Worm (Caenorhabditis elegans) whole organism, young adult: ENCODE measurements around the gene C25G4.2.

Experiments
- B0261.1 ChIP-seq: sonication (generic microtip); optimal IDR thresholded peaks from 2 replicates; lab custom pipeline; 2016; ENCODE audit warnings: mild to moderate bottlenecking, missing genetic modification characterization, moderate library complexity, missing compliant biosample characterization
- B0336.3 ChIP-seq: fragments of 200-800 bp; sonication (Bioruptor generic); IDR thresholded peaks from 2 replicates; pipeline ENCODE4 v1.3.6; 2022; ENCODE audit warnings: missing genetic modification characterization, missing compliant biosample characterization
- C06A6.2 ChIP-seq: fragments of 200-800 bp; sonication (Bioruptor generic); conservative IDR thresholded peaks from 2 replicates; pipeline ENCODE4 v1.3.6; 2022; ENCODE audit warnings: missing genetic modification characterization, missing compliant biosample characterization
- F23B12.7 ChIP-seq: sonication (generic microtip); optimal IDR thresholded peaks from 2 replicates; lab custom pipeline; 2017; ENCODE audit warnings: missing genetic modification characterization, mild to moderate bottlenecking, missing compliant biosample characterization, antibody characterized with exemption, moderate library complexity; ENCODE audit not compliant: insufficient read depth
- F33H1.4 ChIP-seq: fragments of 200-800 bp; sonication (Bioruptor generic); IDR thresholded peaks from 2 replicates; pipeline ENCODE4 v1.3.6; 2022; ENCODE audit warnings: missing genetic modification reagents, missing genetic modification characterization, missing compliant biosample characterization
- F55B11.4 ChIP-seq: sonication (generic microtip); optimal IDR thresholded peaks from 2 replicates; lab custom pipeline; 2016; ENCODE audit warnings: missing compliant biosample characterization, missing genetic modification characterization, borderline replicate concordance; ENCODE audit not compliant: insufficient read depth
- K12H6.12 ChIP-seq: fragments of 200-800 bp; sonication (Bioruptor generic); optimal IDR thresholded peaks from 2 replicates; lab custom pipeline; 2018; ENCODE audit warnings: mild to moderate bottlenecking, missing genetic modification characterization, missing compliant biosample characterization
- Y53F4B.3 ChIP-seq: fragments of 200-800 bp; sonication (Bioruptor generic); IDR thresholded peaks from 2 replicates; pipeline ENCODE4 v1.3.6; 2022; ENCODE audit warnings: missing genetic modification reagents, missing genetic modification characterization, missing compliant biosample characterization
- Y67H2A.10 ChIP-seq: fragments of 200-800 bp; sonication (Bioruptor generic); conservative IDR thresholded peaks from 2 replicates; pipeline ENCODE4 v1.3.6; 2022; ENCODE audit warnings: missing genetic modification reagents, missing genetic modification characterization, missing compliant biosample characterization
- Y95B8A.8 ChIP-seq: fragments of 200-800 bp; sonication (Bioruptor generic); IDR thresholded peaks from 2 replicates; pipeline ENCODE4 v1.3.6; 2022; ENCODE audit warnings: missing genetic modification reagents, missing genetic modification characterization, missing compliant biosample characterization
- akir-1 ChIP-seq: fragments of 200-800 bp; sonication (Bioruptor generic); optimal IDR thresholded peaks from 2 replicates; lab custom pipeline; 2018; ENCODE audit warnings: mild to moderate bottlenecking, missing genetic modification characterization, moderate library complexity, missing compliant biosample characterization
- ama-1 ChIP-seq, 3 experiments: fragments of 150-350 bp in 1 of 3; sonication (generic microtip) in 2 of 3; optimal IDR thresholded peaks; 2 replicates each; lab custom pipeline; 2014 to 2018; ENCODE audit warnings: missing biosample characterization in 2 of 3, missing genetic modification characterization in 2 of 3, missing genetic modification reagents in 2 of 3
- athp-1 ChIP-seq: sonication (generic microtip); optimal IDR thresholded peaks from 2 replicates; lab custom pipeline; 2017; ENCODE audit warnings: mild to moderate bottlenecking, missing genetic modification characterization, missing compliant biosample characterization
- attf-3 ChIP-seq: fragments of 200-800 bp; sonication (Bioruptor generic); conservative IDR thresholded peaks from 2 replicates; pipeline ENCODE4 v1.3.6; 2022; ENCODE audit warnings: missing genetic modification reagents, missing genetic modification characterization, missing compliant biosample characterization
- bed-1 ChIP-seq: fragments of 200-800 bp; sonication (Bioruptor generic); IDR thresholded peaks from 2 replicates; pipeline ENCODE4 v1.3.6; 2022; ENCODE audit warnings: missing genetic modification reagents, missing genetic modification characterization, missing compliant biosample characterization
- ccch-3 ChIP-seq: fragments of 200-800 bp; sonication (Bioruptor generic); optimal IDR thresholded peaks from 2 replicates; lab custom pipeline; 2018; ENCODE audit warnings: mild to moderate bottlenecking, missing genetic modification characterization, missing compliant biosample characterization
- cebp-1 ChIP-seq, 2 experiments: fragments of 200-800 bp in 1 of 2; sonication (Bioruptor generic) in 1 of 2; sonication (generic microtip) in 1 of 2; IDR thresholded peaks in 1 of 2; optimal IDR thresholded peaks in 1 of 2; 2 replicates each; pipeline versions ENCODE4 v1.3.6 to Lab custom; 2017 to 2022; ENCODE audit warnings: missing compliant biosample characterization in 2 of 2, missing genetic modification characterization in 2 of 2, mild to moderate bottlenecking in 1 of 2, missing genetic modification reagents in 1 of 2, moderate library complexity in 1 of 2
- ceh-27 ChIP-seq: fragments of 200-800 bp; sonication (Bioruptor generic); optimal IDR thresholded peaks from 2 replicates; lab custom pipeline; 2018; ENCODE audit warnings: mild to moderate bottlenecking, missing genetic modification characterization, moderate library complexity, missing compliant biosample characterization
- ceh-40 ChIP-seq: fragments of 200-800 bp; sonication (Bioruptor generic); IDR thresholded peaks from 2 replicates; pipeline ENCODE4 v1.3.6; 2022; ENCODE audit warnings: missing genetic modification characterization, missing compliant biosample characterization
- ceh-79 ChIP-seq: sonication (generic microtip); optimal IDR thresholded peaks from 2 replicates; lab custom pipeline; 2017; ENCODE audit warnings: mild to moderate bottlenecking, missing genetic modification characterization, missing compliant biosample characterization
- chd-7 ChIP-seq: sonication (generic microtip); optimal IDR thresholded peaks from 2 replicates; lab custom pipeline; 2016; ENCODE audit warnings: mild to moderate bottlenecking, missing genetic modification characterization, moderate library complexity, missing compliant biosample characterization
- die-1 ChIP-seq: sonication (generic microtip); optimal IDR thresholded peaks from 2 replicates; lab custom pipeline; 2016; ENCODE audit warnings: missing genotype, mild to moderate bottlenecking, missing genetic modification characterization, missing compliant biosample characterization
- dox-1 ChIP-seq: fragments of 200-800 bp; sonication (Bioruptor generic); IDR thresholded peaks from 2 replicates; pipeline ENCODE4 v1.3.6; 2022; ENCODE audit warnings: missing genetic modification reagents, missing genetic modification characterization, missing compliant biosample characterization
- dpff-1 ChIP-seq: sonication (generic microtip); optimal IDR thresholded peaks from 2 replicates; lab custom pipeline; 2017; ENCODE audit warnings: mild to moderate bottlenecking, missing genetic modification characterization, missing compliant biosample characterization
- dpl-1 ChIP-seq: fragments of 150-350 bp; optimal IDR thresholded peaks from 2 replicates; lab custom pipeline; 2014; ENCODE audit warnings: missing biosample characterization, missing genetic modification reagents, missing genetic modification characterization
- fkh-3 ChIP-seq: sonication (generic microtip); optimal IDR thresholded peaks from 2 replicates; lab custom pipeline; 2016; ENCODE audit warnings: mild to moderate bottlenecking, missing genetic modification characterization, missing compliant biosample characterization
- hlh-12 ChIP-seq: sonication (generic microtip); optimal IDR thresholded peaks from 2 replicates; lab custom pipeline; 2016; ENCODE audit warnings: missing genetic modification characterization, missing compliant biosample characterization
- hmg-1.2 ChIP-seq: fragments of 200-800 bp; sonication (Bioruptor generic); IDR thresholded peaks from 2 replicates; pipeline ENCODE4 v1.3.6; 2022; ENCODE audit warnings: missing genetic modification reagents, missing genetic modification characterization, missing compliant biosample characterization
- hmg-20 ChIP-seq: fragments of 200-800 bp; sonication (Bioruptor generic); IDR thresholded peaks from 2 replicates; pipeline ENCODE4 v1.3.6; 2022; ENCODE audit warnings: missing genetic modification reagents, missing genetic modification characterization, missing compliant biosample characterization
- lag-1 ChIP-seq: fragments of 200-800 bp; sonication (Bioruptor generic); IDR thresholded peaks from 2 replicates; pipeline ENCODE4 v1.3.6; 2022; ENCODE audit warnings: missing genetic modification reagents, missing genetic modification characterization, missing compliant biosample characterization
- let-526 ChIP-seq: fragments of 200-800 bp; sonication (Bioruptor generic); IDR thresholded peaks from 2 replicates; pipeline ENCODE4 v1.3.6; 2022; ENCODE audit warnings: missing genetic modification reagents, missing genetic modification characterization, missing compliant biosample characterization
- let-607 ChIP-seq, 2 experiments: fragments of 200-800 bp in 1 of 2; sonication (Bioruptor generic) in 1 of 2; sonication (generic microtip) in 1 of 2; optimal IDR thresholded peaks; 2 replicates each; lab custom pipeline; 2016 to 2018; ENCODE audit warnings: mild to moderate bottlenecking in 2 of 2, missing compliant biosample characterization in 2 of 2, missing genetic modification characterization in 2 of 2, moderate library complexity in 2 of 2, missing genotype in 1 of 2
- madf-6 ChIP-seq: fragments of 200-800 bp; sonication (Bioruptor generic); IDR thresholded peaks from 2 replicates; pipeline ENCODE4 v1.3.6; 2022; ENCODE audit warnings: missing genetic modification reagents, missing genetic modification characterization, missing compliant biosample characterization
- madf-8 ChIP-seq: fragments of 200-800 bp; sonication (Bioruptor generic); conservative IDR thresholded peaks from 2 replicates; pipeline ENCODE4 v1.3.6; 2022; ENCODE audit warnings: missing genetic modification reagents, missing genetic modification characterization, missing compliant biosample characterization
- mxl-1 ChIP-seq: sonication (generic microtip); optimal IDR thresholded peaks from 2 replicates; lab custom pipeline; 2016; ENCODE audit warnings: missing genetic modification characterization, missing compliant biosample characterization
- nhr-179 ChIP-seq: sonication (generic microtip); optimal IDR thresholded peaks from 2 replicates; lab custom pipeline; 2016; ENCODE audit warnings: mild to moderate bottlenecking, missing genetic modification characterization, missing compliant biosample characterization
- nhr-80 ChIP-seq: sonication (generic microtip); optimal IDR thresholded peaks from 2 replicates; lab custom pipeline; 2016; ENCODE audit warnings: missing genetic modification characterization, missing compliant biosample characterization
- rec-8 ChIP-seq, 2 experiments: sonication (generic microtip); optimal IDR thresholded peaks; 2 replicates each; lab custom pipeline; 2016; ENCODE audit warnings: mild to moderate bottlenecking in 2 of 2, missing genetic modification characterization in 2 of 2, missing genetic modification reagents in 2 of 2, missing genotype in 2 of 2, missing biosample characterization in 1 of 2, missing compliant biosample characterization in 1 of 2, moderate library complexity in 1 of 2
- snpc-3.4 ChIP-seq: sonication (generic microtip); optimal IDR thresholded peaks from 2 replicates; lab custom pipeline; 2017; ENCODE audit warnings: missing genetic modification characterization, mild to moderate bottlenecking, missing compliant biosample characterization, antibody characterized with exemption, moderate library complexity, missing genotype, missing genetic modification reagents
- somi-1 ChIP-seq: fragments of 200-800 bp; sonication (Bioruptor generic); optimal IDR thresholded peaks from 2 replicates; lab custom pipeline; 2018; ENCODE audit warnings: mild to moderate bottlenecking, missing genetic modification characterization, missing compliant biosample characterization
- tbp1 ChIP-seq: fragments of 200-800 bp; sonication (Bioruptor generic); optimal IDR thresholded peaks from 2 replicates; lab custom pipeline; 2018; ENCODE audit warnings: mild to moderate bottlenecking, missing genetic modification characterization, missing compliant biosample characterization
- tbx-9 ChIP-seq: sonication (generic microtip); optimal IDR thresholded peaks from 2 replicates; lab custom pipeline; 2016; ENCODE audit warnings: borderline replicate concordance, missing genetic modification characterization, inconsistent platforms, missing compliant biosample characterization
- unc-130 ChIP-seq: sonication (generic microtip); optimal IDR thresholded peaks from 2 replicates; lab custom pipeline; 2016; ENCODE audit warnings: missing genetic modification reagents, missing genetic modification characterization, missing compliant biosample characterization
- unc-62 ChIP-seq: fragments of 150-350 bp; optimal IDR thresholded peaks from 2 replicates; lab custom pipeline; 2014; ENCODE audit warnings: missing biosample characterization, missing genetic modification reagents, missing genetic modification characterization
- xnd-1 ChIP-seq: sonication (generic microtip); optimal IDR thresholded peaks from 2 replicates; lab custom pipeline; 2016; ENCODE audit warnings: missing genotype, missing genetic modification reagents, missing genetic modification characterization, missing compliant biosample characterization
- ztf-3 ChIP-seq: fragments of 200-800 bp; sonication (Bioruptor generic); optimal IDR thresholded peaks from 2 replicates; lab custom pipeline; 2018; ENCODE audit warnings: mild to moderate bottlenecking, missing genetic modification characterization, missing compliant biosample characterization

Gene C25G4.2

DNA sequence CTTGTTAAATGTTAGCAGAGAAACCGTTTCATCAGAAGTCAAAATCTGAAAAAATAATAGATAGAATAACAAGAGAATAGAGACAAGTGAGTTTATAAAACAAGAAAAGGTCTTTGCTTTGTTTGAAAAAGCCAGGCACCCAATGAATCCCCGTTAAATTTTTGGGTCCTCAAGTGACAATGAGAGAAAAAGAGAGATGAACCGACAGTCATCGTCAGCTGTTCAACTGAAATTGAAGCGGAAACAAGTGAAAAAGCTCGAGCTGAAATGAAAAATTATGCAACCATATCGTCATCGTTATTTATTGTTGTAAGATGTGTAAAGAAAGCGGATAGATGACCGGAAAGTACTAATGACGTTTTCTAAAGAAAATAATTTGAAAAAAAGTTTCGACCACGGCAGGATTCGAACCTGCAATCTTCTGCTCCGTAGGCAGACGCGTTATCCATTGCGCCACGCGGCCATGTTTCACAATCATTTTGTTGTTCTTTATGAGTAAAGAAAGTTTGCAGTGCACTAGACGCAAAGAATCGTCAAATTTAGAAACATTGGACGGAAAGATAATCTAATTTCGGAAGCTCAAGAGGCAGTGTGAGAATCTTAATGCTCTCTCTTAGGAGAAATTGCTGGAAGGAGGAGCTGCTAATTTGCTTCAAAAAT, 26.2 kb downstream of the C25G4.2 start, which contains the start of gene F08G5.3 (continued):
- TF ChIP-seq B0261.1 (peak; percentile 81), ztf-3 (no peak), cebp-1 (GFP tag; IDR thresholded peaks at IDR 0.05; lab: Robert Waterston, UW) (peak; percentile 70), cebp-1 (tag; optimal IDR thresholded peaks at IDR 0.05; lab: Kevin White, UChicago) (peak; percentile 85), hmg-1.2 (GFP tag; lab: Robert Waterston, UW) (peak; percentile 67), let-607 (tag; optimal IDR thresholded peaks at IDR 0.05; lab: Kevin White, UChicago) (peak in 1 of 2 experiments; percentile 29), F23B12.7 (peak; percentile 73), F55B11.4 (no peak), ccch-3 (GFP tag; lab: Kevin White, UChicago) (no peak), ama-1 (optimal IDR thresholded peaks at IDR 0.05; lab: Kevin White, UChicago) (no peak), ama-1 (GFP tag; optimal IDR thresholded peaks at IDR 0.05; lab: Kevin White, UChicago) (peak; percentile 70 to 73), lag-1 (GFP tag; lab: Robert Waterston, UW) (no peak), dpff-1 (tag; lab: Kevin White, UChicago) (no peak), C06A6.2 (0 out of 2 replicates have a peak, but pooled peaks have one; percentile 21), mxl-1 (tag; lab: Kevin White, UChicago) (peak; percentile 45), unc-62 (GFP tag; lab: Kevin White, UChicago) (no peak), tbp1 (peak; percentile 94), attf-3 (peak; percentile 42; the same call in 1 of the 2 replicates), ceh-27 (GFP tag; lab: Kevin White, UChicago) (peak; percentile 46), madf-6 (peak; percentile 43; the same call in 1 of the 2 replicates), let-526 (GFP tag; lab: Robert Waterston, UW) (no peak), dpl-1 (GFP tag; lab: Kevin White, UChicago) (peak; percentile 9), athp-1 (tag; lab: Kevin White, UChicago) (peak; percentile 58), Y67H2A.10 (no peak), nhr-179 (tag; lab: Kevin White, UChicago) (no peak), dox-1 (GFP tag; lab: Robert Waterston, UW) (peak; percentile 74), madf-8 (GFP tag; lab: Robert Waterston, UW) (no peak; the same call in 1 of the 2 replicates), Y95B8A.8 (GFP tag; lab: Robert Waterston, UW) (no peak), snpc-3.4 (peak; percentile 71), Y53F4B.3 (GFP tag; lab: Robert Waterston, UW) (0 out of 2 replicates have a peak, but pooled peaks have one; percentile 43), F33H1.4 (GFP tag; lab: Robert Waterston, UW) (peak; percentile 52; the same call in 1 of the 2 replicates), akir-1 (GFP tag; lab: Kevin White, UChicago) (no peak), somi-1 (peak; percentile 59), chd-7 (tag; lab: Kevin White, UChicago) (peak; percentile 47), rec-8 (tag; optimal IDR thresholded peaks at IDR 0.05; lab: Kevin White, UChicago) (peak; percentile 49 to 90), ceh-79 (peak; percentile 27), fkh-3 (tag; lab: Kevin White, UChicago) (peak; percentile 47), nhr-80 (peak; percentile 23), K12H6.12 (peak; percentile 21), hlh-12 (tag; lab: Kevin White, UChicago) (peak; percentile 38), ceh-40 (GFP tag; lab: Robert Waterston, UW) (0 out of 2 replicates have a peak, but pooled peaks have one; percentile 64), hmg-20 (GFP tag; lab: Robert Waterston, UW) (no peak), die-1 (tag; lab: Kevin White, UChicago) (peak; percentile 89), tbx-9 (tag; lab: Kevin White, UChicago) (no peak), unc-130 (GFP tag; lab: Kevin White, UChicago) (peak; percentile 34), B0336.3 (GFP tag; lab: Robert Waterston, UW) (no peak), xnd-1 (tag; lab: Kevin White, UChicago) (no peak), bed-1 (0 out of 2 replicates have a peak, but pooled peaks have one; percentile 68)
